Worm (Caenorhabditis elegans): ENCODE measurements around the gene nspc-20.

DNA sequence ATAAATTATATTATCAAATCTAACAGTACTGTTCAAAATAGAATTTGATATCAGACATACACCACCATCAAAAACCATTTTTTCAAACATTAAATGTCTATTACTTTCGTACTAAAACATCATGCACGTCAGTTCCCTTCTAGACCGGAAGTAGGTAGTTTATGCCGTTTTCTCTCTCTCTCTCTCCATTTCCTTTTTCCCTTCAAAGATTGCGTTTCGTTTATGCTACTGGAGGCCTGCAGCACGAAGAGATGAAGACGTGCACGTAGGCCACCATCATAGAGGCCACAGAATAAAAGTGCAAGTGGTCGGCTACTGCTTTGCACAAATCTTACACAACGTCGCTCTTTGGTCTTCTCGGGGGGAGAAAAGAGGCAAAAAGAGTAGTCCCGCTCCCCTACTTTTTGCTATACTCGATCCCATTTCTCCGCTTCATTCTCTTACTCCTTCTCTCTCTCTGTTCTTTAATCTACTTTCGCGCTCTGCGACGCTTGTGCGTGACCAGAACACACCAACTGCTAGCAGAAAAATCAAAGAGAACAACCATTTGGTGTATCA, 31.5 kb upstream of the nspc-20 start:
- TF ChIP-seq unc-62 (GFP tag; optimal IDR thresholded peaks at IDR 0.05) (no peak), elt-3 (tag; optimal IDR thresholded peaks at IDR 0.05) (no peak), ama-1 (optimal IDR thresholded peaks at IDR 0.05) (no peak), R02D3.7 (tag; optimal IDR thresholded peaks at IDR 0.05) (no peak), unc-55 (GFP tag; optimal IDR thresholded peaks at IDR 0.05) (peak; percentile 67), peb-1 (tag; optimal IDR thresholded peaks at IDR 0.05) (no peak), zag-1 (tag; optimal IDR thresholded peaks at IDR 0.05) (peak; percentile 87), ceh-16 (tag; optimal IDR thresholded peaks at IDR 0.05) (peak; percentile 12), nhr-237 (tag; optimal IDR thresholded peaks at IDR 0.05) (no peak), dmd-4 (tag; optimal IDR thresholded peaks at IDR 0.05) (no peak), skn-1 (tag; optimal IDR thresholded peaks at IDR 0.05) (no peak), nhr-23 (tag; optimal IDR thresholded peaks at IDR 0.05) (no peak)
